Fruit fly (Drosophila melanogaster): ENCODE measurements around the gene CG33223.

DNA sequence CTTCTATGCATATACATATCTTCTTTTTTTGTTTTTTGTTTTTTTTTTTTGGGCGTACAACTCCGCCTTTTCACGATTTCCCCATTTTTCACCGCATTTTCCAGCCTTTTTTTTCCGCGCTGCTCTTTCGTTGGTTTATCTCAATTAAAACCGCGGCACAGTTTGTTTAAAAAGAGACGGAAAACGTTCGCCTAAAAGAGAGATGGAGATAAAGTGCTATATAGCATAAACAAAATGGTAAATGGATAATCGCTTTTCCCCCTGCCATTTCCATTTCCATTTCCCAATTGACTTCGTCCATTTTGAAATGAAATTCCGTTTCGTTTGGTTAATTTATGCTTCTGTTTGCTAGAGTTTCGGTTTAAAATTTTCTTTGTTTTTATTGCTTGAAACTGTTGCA lies 36.5 kb downstream of the CG33223 start:
- TF ChIP-seq pan (optimal IDR thresholded peaks at IDR 0.05) (no peak), psq (optimal IDR thresholded peaks at IDR 0.05) (no peak)
